Fruit fly (Drosophila melanogaster) whole organism, embryonic: ENCODE data around the gene CG15403.

Experiments
- Abd-B ChIP-seq: fragments of 200-800 bp; sonication (Bioruptor generic); optimal IDR thresholded peaks from 2 replicates; lab custom pipeline; 2018; ENCODE audit warnings: missing biosample characterization, mild to moderate bottlenecking, missing genetic modification characterization, moderate library complexity
- Adf1 ChIP-seq: fragments of 200-800 bp; sonication (Bioruptor generic); IDR thresholded peaks from 2 replicates; pipeline ENCODE4 v1.3.6; 2022; ENCODE audit warnings: missing biosample characterization, missing genetic modification characterization
- Atf3 ChIP-seq: fragments of 200-800 bp; sonication (Bioruptor generic); optimal IDR thresholded peaks from 3 replicates; lab custom pipeline; 2016; ENCODE audit warnings: missing biosample characterization, missing genetic modification characterization
- B-H2 ChIP-seq: fragments of 200-800 bp; sonication (Bioruptor generic); optimal IDR thresholded peaks from 2 replicates; lab custom pipeline; 2018; ENCODE audit warnings: missing biosample characterization, mild to moderate bottlenecking, missing genetic modification characterization
- Bgb ChIP-seq: fragments of 200-800 bp; sonication (Bioruptor generic); IDR thresholded peaks from 2 replicates; pipeline ENCODE4 v1.3.6; 2022; ENCODE audit warnings: missing biosample characterization, missing genetic modification characterization; ENCODE audit not compliant: partially characterized antibody
- CG10366 ChIP-seq: fragments of 200-800 bp; sonication (Bioruptor generic); IDR thresholded peaks from 2 replicates; pipeline ENCODE4 v1.3.6; 2022; ENCODE audit warnings: missing biosample characterization, missing genetic modification characterization
- CG10462 ChIP-seq: fragments of 200-800 bp; sonication (Bioruptor generic); optimal IDR thresholded peaks from 2 replicates; lab custom pipeline; 2016; ENCODE audit warnings: missing biosample characterization, missing genetic modification characterization
- CG10543 ChIP-seq: fragments of 200-800 bp; sonication (Bioruptor generic); optimal IDR thresholded peaks from 3 replicates; lab custom pipeline; 2017; ENCODE audit warnings: missing biosample characterization, mild to moderate bottlenecking, missing genetic modification characterization, moderate library complexity
- CG11504 ChIP-seq: fragments of 200-800 bp; sonication (Bioruptor generic); optimal IDR thresholded peaks from 3 replicates; lab custom pipeline; 2019; ENCODE audit warnings: missing biosample characterization, mild to moderate bottlenecking, missing genetic modification characterization, moderate library complexity
- CG11695 ChIP-seq: fragments of 200-800 bp; sonication (Bioruptor generic); IDR thresholded peaks from 3 replicates; pipeline ENCODE4 v1.3.6; 2022; ENCODE audit warnings: missing biosample characterization, missing genetic modification characterization
- CG15269 ChIP-seq: fragments of 200-800 bp; sonication (Bioruptor generic); optimal IDR thresholded peaks from 2 replicates; lab custom pipeline; 2018; ENCODE audit warnings: missing biosample characterization, mild to moderate bottlenecking, missing genetic modification characterization, moderate library complexity
- CG17612 ChIP-seq: fragments of 200-800 bp; sonication (Bioruptor generic); IDR thresholded peaks from 2 replicates; pipeline ENCODE4 v1.3.6; 2022; ENCODE audit warnings: missing biosample characterization, missing genetic modification characterization
- CG1792 ChIP-seq: fragments of 200-800 bp; sonication (Bioruptor generic); optimal IDR thresholded peaks from 2 replicates; lab custom pipeline; 2016; ENCODE audit warnings: missing biosample characterization, missing genetic modification characterization
- CG3065 ChIP-seq: fragments of 200-800 bp; sonication (Bioruptor generic); optimal IDR thresholded peaks from 2 replicates; lab custom pipeline; 2016; ENCODE audit warnings: missing biosample characterization, missing genetic modification characterization
- CG31224 ChIP-seq: fragments of 200-800 bp; sonication (Bioruptor generic); IDR thresholded peaks from 2 replicates; pipeline ENCODE4 v1.3.6; 2022; ENCODE audit warnings: missing biosample characterization, missing genetic modification characterization
- CG34422 ChIP-seq: fragments of 200-800 bp; sonication (Bioruptor generic); IDR thresholded peaks from 3 replicates; pipeline ENCODE4 v1.3.6; 2022; ENCODE audit warnings: missing biosample characterization, missing genetic modification characterization
- CG3838 ChIP-seq: fragments of 200-800 bp; sonication (Bioruptor generic); optimal IDR thresholded peaks from 3 replicates; lab custom pipeline; 2016; ENCODE audit warnings: missing biosample characterization, missing genetic modification characterization
- CG4282 ChIP-seq: fragments of 200-800 bp; sonication (Bioruptor generic); optimal IDR thresholded peaks from 2 replicates; lab custom pipeline; 2016; ENCODE audit warnings: missing biosample characterization, missing genetic modification characterization
- CG6654 ChIP-seq: fragments of 200-800 bp; sonication (Bioruptor generic); optimal IDR thresholded peaks from 2 replicates; lab custom pipeline; 2017; ENCODE audit warnings: missing biosample characterization, mild to moderate bottlenecking, missing genetic modification characterization
- CG8290 ChIP-seq, 3 experiments: fragments of 200-800 bp; sonication (Bioruptor generic); optimal IDR thresholded peaks; 2 replicates each; lab custom pipeline; 2016 to 2019; ENCODE audit warnings: missing biosample characterization in 3 of 3, missing genetic modification characterization in 3 of 3, mild to moderate bottlenecking in 2 of 3, moderate library complexity in 1 of 3
- Dad ChIP-seq: fragments of 200-800 bp; sonication (Bioruptor generic); optimal IDR thresholded peaks from 3 replicates; lab custom pipeline; 2016; ENCODE audit warnings: missing biosample characterization, missing genetic modification characterization
- Dref ChIP-seq: fragments of 200-800 bp; sonication (Bioruptor generic); IDR thresholded peaks from 2 replicates; pipeline ENCODE4 v1.3.6; 2022; ENCODE audit warnings: missing biosample characterization, missing genetic modification characterization
- Drgx ChIP-seq: fragments of 200-800 bp; sonication (Bioruptor generic); IDR thresholded peaks from 2 replicates; pipeline ENCODE4 v1.3.6; 2022; ENCODE audit warnings: missing biosample characterization, missing genetic modification characterization
- Fer2 ChIP-seq: fragments of 200-800 bp; sonication (Bioruptor generic); optimal IDR thresholded peaks from 2 replicates; lab custom pipeline; 2018; ENCODE audit warnings: missing biosample characterization, mild to moderate bottlenecking, missing genetic modification characterization, moderate library complexity
- Lpt ChIP-seq: fragments of >200 bp; optimal IDR thresholded peaks from 2 replicates; lab custom pipeline; 2018; ENCODE audit warnings: missing biosample characterization, missing genetic modification characterization
- MBD-R2 ChIP-seq: fragments of 200-800 bp; sonication (Bioruptor generic); IDR thresholded peaks from 2 replicates; pipeline ENCODE4 v1.3.6; 2022; ENCODE audit warnings: missing biosample characterization, missing genetic modification characterization
- Med ChIP-seq: fragments of 200-800 bp; sonication (Bioruptor generic); peaks from one replicate; lab custom pipeline; 2016; ENCODE audit warnings: missing biosample characterization, missing genetic modification characterization, mild to moderate bottlenecking, inconsistent platforms, moderate library complexity
- Ssrp ChIP-seq: fragments of 200-800 bp; sonication (Bioruptor generic); optimal IDR thresholded peaks from 2 replicates; lab custom pipeline; 2018; ENCODE audit warnings: missing biosample characterization, mild to moderate bottlenecking, missing genetic modification characterization, moderate library complexity
- Taf1 ChIP-seq: fragments of 200-800 bp; sonication (Bioruptor generic); IDR thresholded peaks from 2 replicates; pipeline ENCODE4 v1.3.6; 2022; ENCODE audit warnings: missing biosample characterization, missing genetic modification characterization
- bab2 ChIP-seq: fragments of 200-800 bp; sonication (Bioruptor generic); optimal IDR thresholded peaks from 2 replicates; lab custom pipeline; 2016; ENCODE audit warnings: missing biosample characterization, missing genetic modification characterization
- bowl ChIP-seq: fragments of 200-800 bp; sonication (Bioruptor generic); IDR thresholded peaks from 2 replicates; pipeline ENCODE4 v1.3.6; 2022; ENCODE audit warnings: missing biosample characterization, missing genetic modification characterization
- cad ChIP-seq: fragments of >200 bp; optimal IDR thresholded peaks from 2 replicates; lab custom pipeline; 2017; ENCODE audit warnings: missing biosample characterization, missing genetic modification characterization
- chinmo ChIP-seq: fragments of 200-800 bp; sonication (Bioruptor generic); IDR thresholded peaks from 4 replicates; pipeline ENCODE4 v1.3.6; 2022; ENCODE audit warnings: missing biosample characterization, missing genetic modification characterization; ENCODE audit not compliant: partially characterized antibody
- ci ChIP-seq: fragments of 200-800 bp; sonication (Bioruptor generic); IDR thresholded peaks from 3 replicates; pipeline ENCODE4 v1.3.6; 2022; ENCODE audit warnings: missing biosample characterization, missing genetic modification characterization
- da ChIP-seq: fragments of 200-800 bp; sonication (Bioruptor generic); optimal IDR thresholded peaks from 2 replicates; lab custom pipeline; 2016; ENCODE audit warnings: missing biosample characterization, missing genetic modification characterization
- dimm ChIP-seq: fragments of 200-800 bp; sonication (Bioruptor generic); IDR thresholded peaks from 2 replicates; pipeline ENCODE4 v1.3.6; 2022; ENCODE audit warnings: missing biosample characterization, missing genetic modification characterization
- disco-r ChIP-seq: fragments of 200-800 bp; sonication (Bioruptor generic); optimal IDR thresholded peaks from 2 replicates; lab custom pipeline; 2016; ENCODE audit warnings: missing biosample characterization, missing genetic modification characterization
- emc ChIP-seq: fragments of 200-800 bp; sonication (Bioruptor generic); optimal IDR thresholded peaks from 2 replicates; lab custom pipeline; 2016; ENCODE audit warnings: missing biosample characterization, missing genetic modification characterization
- ems ChIP-seq: fragments of 200-800 bp; sonication (Bioruptor generic); optimal IDR thresholded peaks from 3 replicates; lab custom pipeline; 2016; ENCODE audit warnings: missing biosample characterization, missing genetic modification characterization
- ewg ChIP-seq: fragments of 200-800 bp; sonication (Bioruptor generic); optimal IDR thresholded peaks from 3 replicates; lab custom pipeline; 2017; ENCODE audit warnings: mild to moderate bottlenecking, missing biosample characterization, missing genetic modification reagents, missing genetic modification characterization
- ham ChIP-seq: fragments of 200-800 bp; sonication (Bioruptor generic); IDR thresholded peaks from 2 replicates; pipeline ENCODE4 v1.3.6; 2022; ENCODE audit warnings: missing biosample characterization, missing genetic modification characterization
- jumu ChIP-seq: fragments of 200-800 bp; sonication (Bioruptor generic); optimal IDR thresholded peaks from 3 replicates; lab custom pipeline; 2016; ENCODE audit warnings: missing biosample characterization, missing genetic modification characterization
- kah ChIP-seq: fragments of 200-800 bp; sonication (Bioruptor generic); optimal IDR thresholded peaks from 2 replicates; lab custom pipeline; 2018; ENCODE audit warnings: missing biosample characterization, mild to moderate bottlenecking, missing genetic modification characterization
- knrl ChIP-seq: fragments of 200-800 bp; sonication (Bioruptor generic); IDR thresholded peaks from 3 replicates; pipeline ENCODE4 v1.3.6; 2022; ENCODE audit warnings: missing biosample characterization, missing genetic modification characterization; ENCODE audit not compliant: partially characterized antibody
- repo ChIP-seq: fragments of 200-800 bp; sonication (Bioruptor generic); optimal IDR thresholded peaks from 2 replicates; lab custom pipeline; 2016; ENCODE audit warnings: missing biosample characterization, missing genetic modification characterization
- rib ChIP-seq: fragments of 200-800 bp; sonication (Bioruptor generic); IDR thresholded peaks from 2 replicates; pipeline ENCODE4 v1.3.6; 2022; ENCODE audit warnings: missing biosample characterization, missing genetic modification characterization
- sqz ChIP-seq: fragments of 200-800 bp; sonication (Bioruptor generic); optimal IDR thresholded peaks from 3 replicates; lab custom pipeline; 2018; ENCODE audit warnings: missing biosample characterization, mild to moderate bottlenecking, missing genetic modification characterization
- stwl ChIP-seq: fragments of 200-800 bp; sonication (Bioruptor generic); optimal IDR thresholded peaks from 3 replicates; lab custom pipeline; 2018; ENCODE audit warnings: missing biosample characterization, mild to moderate bottlenecking, missing genetic modification characterization, moderate library complexity
- trh ChIP-seq: fragments of 200-800 bp; sonication (Bioruptor generic); optimal IDR thresholded peaks from 2 replicates; lab custom pipeline; 2016; ENCODE audit warnings: missing biosample characterization, missing genetic modification characterization
- unc-4 ChIP-seq: fragments of 200-800 bp; sonication (Bioruptor generic); IDR thresholded peaks from 2 replicates; pipeline ENCODE4 v1.3.6; 2022; ENCODE audit warnings: missing biosample characterization, missing genetic modification characterization; ENCODE audit not compliant: partially characterized antibody
- vvl ChIP-seq: fragments of 200-800 bp; sonication (Bioruptor generic); IDR thresholded peaks from 2 replicates; pipeline ENCODE4 v1.3.6; 2022; ENCODE audit warnings: missing biosample characterization, missing genetic modification characterization
- zen ChIP-seq: fragments of 200-800 bp; sonication (Bioruptor generic); optimal IDR thresholded peaks from 3 replicates; lab custom pipeline; 2018; ENCODE audit warnings: missing biosample characterization, mild to moderate bottlenecking, missing genetic modification characterization, moderate library complexity

The CG15403 gene

DNA sequence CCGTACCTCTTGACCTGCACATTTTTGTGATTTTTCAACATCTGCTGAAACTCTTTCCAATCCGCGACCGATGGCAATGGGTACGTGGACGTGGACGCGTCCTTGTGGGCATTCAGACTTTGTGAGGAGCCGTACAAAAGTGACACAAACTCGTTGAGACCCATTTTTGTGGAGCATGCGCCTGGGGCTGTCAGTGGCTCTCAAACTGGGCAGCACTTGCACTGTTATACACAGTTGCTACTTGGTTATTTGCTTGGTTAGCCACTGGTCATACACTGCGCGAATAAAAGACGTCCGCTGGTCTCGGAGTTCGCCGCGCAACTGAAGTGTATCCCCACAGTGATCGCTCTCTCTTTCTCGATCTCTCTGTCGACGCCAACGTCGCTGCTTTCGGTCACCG, 38.2 kb upstream of the CG15403 start:
- TF ChIP-seq CG31224 (GFP tag; lab: Robert Waterston, UW) (no peak), trh (GFP tag; lab: Kevin White, UChicago) (no peak), CG11695 (GFP tag; lab: Robert Waterston, UW) (no peak), stwl (tag; lab: Kevin White, UChicago) (no peak), Taf1 (no peak), ci (GFP tag; lab: Robert Waterston, UW) (0 out of 3 replicates have a peak, but pooled peaks have one; percentile 40), Bgb (0 out of 2 replicates have a peak, but pooled peaks have one; percentile 11), CG6654 (peak; percentile 81), cad (GFP tag; lab: Kevin White, UChicago) (no peak), emc (GFP tag; lab: Kevin White, UChicago) (no peak), dimm (GFP tag; lab: Robert Waterston, UW) (no peak), repo (GFP tag; lab: Kevin White, UChicago) (no peak), ham (GFP tag; lab: Robert Waterston, UW) (no peak), ems (GFP tag; lab: Kevin White, UChicago) (no peak), CG8290 (GFP tag; optimal IDR thresholded peaks at IDR 0.05; lab: Kevin White, UChicago) (no peak), CG8290 (tag; optimal IDR thresholded peaks at IDR 0.05; lab: Kevin White, UChicago) (no peak), chinmo (GFP tag; lab: Robert Waterston, UW) (no peak), Drgx (GFP tag; lab: Robert Waterston, UW) (0 out of 2 replicates have a peak, but pooled peaks have one; percentile 6), kah (GFP tag; lab: Kevin White, UChicago) (no peak), jumu (GFP tag; lab: Kevin White, UChicago) (no peak), CG17612 (GFP tag; lab: Robert Waterston, UW) (no peak), CG11504 (tag; lab: Kevin White, UChicago) (no peak), knrl (no peak), unc-4 (GFP tag; lab: Robert Waterston, UW) (no peak), rib (no peak), CG34422 (no peak), CG10462 (GFP tag; lab: Kevin White, UChicago) (no peak), CG10366 (GFP tag; lab: Robert Waterston, UW) (no peak), Atf3 (GFP tag; lab: Kevin White, UChicago) (no peak), B-H2 (GFP tag; lab: Kevin White, UChicago) (no peak), CG3838 (no peak), ewg (GFP tag; lab: Kevin White, UChicago) (peak; percentile 94), Med (GFP tag; lab: Kevin White, UChicago) (peak; percentile 31), da (GFP tag; lab: Kevin White, UChicago) (no peak), disco-r (GFP tag; lab: Kevin White, UChicago) (no peak), MBD-R2 (GFP tag; lab: Robert Waterston, UW) (0 out of 2 replicates have a peak, but pooled peaks have one; percentile 26), CG10543 (GFP tag; lab: Kevin White, UChicago) (no peak), CG15269 (no peak), Lpt (GFP tag; lab: Kevin White, UChicago) (no peak), vvl (GFP tag; lab: Robert Waterston, UW) (no peak), Ssrp (no peak), zen (tag; lab: Kevin White, UChicago) (no peak), bowl (GFP tag; lab: Robert Waterston, UW) (no peak), Abd-B (GFP tag; lab: Kevin White, UChicago) (no peak), Fer2 (tag; lab: Kevin White, UChicago) (no peak), CG1792 (GFP tag; lab: Kevin White, UChicago) (no peak), Adf1 (GFP tag; lab: Robert Waterston, UW) (peak; percentile 24; the same call in 1 of the 2 replicates), sqz (GFP tag; lab: Kevin White, UChicago) (no peak), Dref (GFP tag; lab: Robert Waterston, UW) (no peak), CG4282 (GFP tag; lab: Kevin White, UChicago) (no peak), Dad (no peak), CG3065 (GFP tag; lab: Kevin White, UChicago) (no peak), bab2 (no peak)
